Fruit fly (Drosophila melanogaster) whole organism, prepupa: ENCODE measurements around the gene CG13086.

Experiments used
- Blimp-1 ChIP-seq: fragments of 200-800 bp; sonication (Bioruptor generic); optimal IDR thresholded peaks from 3 replicates; lab custom pipeline; 2017; ENCODE audit warnings: missing biosample characterization, missing genetic modification characterization, mild to moderate bottlenecking, moderate library complexity, missing genetic modification reagents
- CG10631 ChIP-seq: fragments of 200-800 bp; sonication (Bioruptor generic); optimal IDR thresholded peaks from 2 replicates; lab custom pipeline; 2016; ENCODE audit warnings: missing biosample characterization, missing genetic modification characterization
- CG11762 ChIP-seq: fragments of 200-800 bp; sonication (Bioruptor generic); optimal IDR thresholded peaks from 3 replicates; lab custom pipeline; 2016; ENCODE audit warnings: missing biosample characterization, missing genetic modification characterization; ENCODE audit not compliant: insufficient read depth
- CG15336 ChIP-seq: fragments of 200-800 bp; sonication (Bioruptor generic); IDR thresholded peaks from 2 replicates; pipeline ENCODE4 v1.3.6; 2022; ENCODE audit warnings: missing biosample characterization, missing genetic modification characterization
- CG3032 ChIP-seq: fragments of 200-800 bp; optimal IDR thresholded peaks from 2 replicates; lab custom pipeline; 2019; ENCODE audit warnings: missing biosample characterization, mild to moderate bottlenecking, missing genetic modification characterization, moderate library complexity
- CG31627 ChIP-seq: fragments of 200-800 bp; sonication (Bioruptor generic); optimal IDR thresholded peaks from 3 replicates; lab custom pipeline; 2016; ENCODE audit warnings: missing biosample characterization, missing genetic modification characterization
- CG32006 ChIP-seq: fragments of 200-800 bp; sonication (Bioruptor generic); optimal IDR thresholded peaks from 3 replicates; lab custom pipeline; 2017; ENCODE audit warnings: missing biosample characterization, mild to moderate bottlenecking, missing genetic modification characterization
- CG34406 ChIP-seq: fragments of 200-800 bp; sonication (Bioruptor generic); optimal IDR thresholded peaks from 3 replicates; lab custom pipeline; 2016; ENCODE audit warnings: missing biosample characterization, missing genetic modification characterization
- CG3919 ChIP-seq: fragments of 200-800 bp; sonication (Bioruptor generic); optimal IDR thresholded peaks from 3 replicates; lab custom pipeline; 2016; ENCODE audit warnings: missing biosample characterization, missing genetic modification characterization
- CG4318 ChIP-seq: fragments of 200-800 bp; sonication (Bioruptor generic); optimal IDR thresholded peaks from 3 replicates; lab custom pipeline; 2017; ENCODE audit warnings: missing biosample characterization, mild to moderate bottlenecking, missing genetic modification characterization
- CG6163 ChIP-seq: fragments of 200-800 bp; sonication (Bioruptor generic); IDR thresholded peaks from 3 replicates; pipeline ENCODE4 v1.3.6; 2022; ENCODE audit warnings: missing biosample characterization, missing genetic modification characterization
- CG6276 ChIP-seq: fragments of 200-800 bp; sonication (Bioruptor generic); optimal IDR thresholded peaks from 2 replicates; lab custom pipeline; 2017; ENCODE audit warnings: missing biosample characterization, mild to moderate bottlenecking, missing genetic modification characterization
- CG6854 ChIP-seq: fragments of 200-800 bp; sonication (Bioruptor generic); optimal IDR thresholded peaks from 2 replicates; lab custom pipeline; 2017; ENCODE audit warnings: missing biosample characterization, mild to moderate bottlenecking, missing genetic modification characterization
- CG8319 ChIP-seq: fragments of 200-800 bp; sonication (Bioruptor generic); optimal IDR thresholded peaks from 3 replicates; lab custom pipeline; 2016; ENCODE audit warnings: missing biosample characterization, missing genetic modification characterization
- CG8632 ChIP-seq: fragments of 200-800 bp; sonication (Bioruptor generic); optimal IDR thresholded peaks from 3 replicates; lab custom pipeline; 2016; ENCODE audit warnings: missing biosample characterization, missing genetic modification characterization
- CG9139 ChIP-seq: fragments of 200-800 bp; sonication (Bioruptor generic); optimal IDR thresholded peaks from 3 replicates; lab custom pipeline; 2017; ENCODE audit warnings: missing biosample characterization, mild to moderate bottlenecking, missing genetic modification characterization
- Eip75B ChIP-seq: fragments of 200-800 bp; sonication (Bioruptor generic); optimal IDR thresholded peaks from 3 replicates; lab custom pipeline; 2016; ENCODE audit warnings: missing biosample characterization, missing genetic modification characterization
- Eip78C ChIP-seq: fragments of 200-800 bp; sonication (Bioruptor generic); peaks from one replicate; lab custom pipeline; 2016; ENCODE audit warnings: missing biosample characterization, missing genetic modification characterization
- Eip93F ChIP-seq: fragments of 200-800 bp; sonication (Bioruptor generic); optimal IDR thresholded peaks from 2 replicates; lab custom pipeline; 2016; ENCODE audit warnings: missing biosample characterization, mild to moderate bottlenecking, missing genetic modification characterization
- Hr39 ChIP-seq: fragments of 200-800 bp; sonication (Bioruptor generic); optimal IDR thresholded peaks from 2 replicates; lab custom pipeline; 2016; ENCODE audit warnings: missing biosample characterization, missing genetic modification characterization
- Lpt ChIP-seq: fragments of 200-800 bp; sonication (Bioruptor generic); optimal IDR thresholded peaks from 3 replicates; lab custom pipeline; 2016; ENCODE audit warnings: missing biosample characterization, missing genetic modification characterization
- Met ChIP-seq: fragments of 200-800 bp; sonication (Bioruptor generic); optimal IDR thresholded peaks from 3 replicates; lab custom pipeline; 2016; ENCODE audit warnings: missing biosample characterization, missing genetic modification characterization
- OdsH ChIP-seq: fragments of 200-800 bp; sonication (Bioruptor generic); optimal IDR thresholded peaks from 3 replicates; lab custom pipeline; 2016; ENCODE audit warnings: missing biosample characterization, missing genetic modification characterization
- Sox15 ChIP-seq: fragments of 200-800 bp; sonication (Bioruptor generic); optimal IDR thresholded peaks from 3 replicates; lab custom pipeline; 2016; ENCODE audit warnings: missing biosample characterization, missing genetic modification characterization
- achi ChIP-seq: fragments of 200-800 bp; sonication (Bioruptor generic); optimal IDR thresholded peaks from 3 replicates; lab custom pipeline; 2016; ENCODE audit warnings: missing biosample characterization, missing genetic modification characterization
- acj6 ChIP-seq: fragments of 200-800 bp; sonication (Bioruptor generic); optimal IDR thresholded peaks from 3 replicates; lab custom pipeline; 2016; ENCODE audit warnings: missing biosample characterization, missing genetic modification characterization
- cyc ChIP-seq: fragments of 200-800 bp; sonication (Bioruptor generic); optimal IDR thresholded peaks from 3 replicates; lab custom pipeline; 2016; ENCODE audit warnings: missing biosample characterization, missing genetic modification characterization
- dsx ChIP-seq: fragments of 200-800 bp; optimal IDR thresholded peaks from 3 replicates; lab custom pipeline; 2019; ENCODE audit warnings: missing biosample characterization, mild to moderate bottlenecking, missing genetic modification characterization, moderate library complexity; ENCODE audit not compliant: poor library complexity, severe bottlenecking
- eg ChIP-seq: fragments of 200-800 bp; sonication (Bioruptor generic); IDR thresholded peaks from 3 replicates; pipeline ENCODE4 v1.3.6; 2022; ENCODE audit warnings: missing biosample characterization, missing genetic modification characterization
- esn ChIP-seq: fragments of 200-800 bp; sonication (Bioruptor generic); optimal IDR thresholded peaks from 2 replicates; lab custom pipeline; 2016; ENCODE audit warnings: missing biosample characterization, mild to moderate bottlenecking, missing genetic modification characterization, moderate library complexity
- fd59A ChIP-seq: fragments of 200-800 bp; sonication (Bioruptor generic); optimal IDR thresholded peaks from 2 replicates; lab custom pipeline; 2017; ENCODE audit warnings: missing biosample characterization, mild to moderate bottlenecking, missing genetic modification characterization, missing genetic modification reagents
- fd85E ChIP-seq: fragments of 200-800 bp; sonication (Bioruptor generic); optimal IDR thresholded peaks from 3 replicates; lab custom pipeline; 2016; ENCODE audit warnings: missing biosample characterization, missing genetic modification characterization
- fkh ChIP-seq: fragments of 200-800 bp; sonication (Bioruptor generic); optimal IDR thresholded peaks from 3 replicates; lab custom pipeline; 2017; ENCODE audit warnings: missing biosample characterization, mild to moderate bottlenecking, missing genetic modification characterization, moderate library complexity
- net ChIP-seq: fragments of 200-800 bp; sonication (Bioruptor generic); optimal IDR thresholded peaks from 3 replicates; lab custom pipeline; 2016; ENCODE audit warnings: missing biosample characterization, missing genetic modification characterization
- spab ChIP-seq: fragments of 200-800 bp; sonication (Bioruptor generic); optimal IDR thresholded peaks from 2 replicates; lab custom pipeline; 2017; ENCODE audit warnings: missing biosample characterization, mild to moderate bottlenecking, missing genetic modification characterization, missing genetic modification reagents
- ss ChIP-seq, 2 experiments: fragments of 200-800 bp; sonication (Bioruptor generic); optimal IDR thresholded peaks; 2 replicates in 1 of 2; 3 replicates in 1 of 2; lab custom pipeline; 2017 to 2018; ENCODE audit warnings: mild to moderate bottlenecking in 2 of 2, missing biosample characterization in 2 of 2, missing genetic modification characterization in 2 of 2, moderate library complexity in 1 of 2
- svp ChIP-seq: fragments of 200-800 bp; sonication (Bioruptor generic); peaks from one replicate; lab custom pipeline; 2016; ENCODE audit warnings: missing biosample characterization, missing genetic modification characterization
- topi ChIP-seq: fragments of 200-800 bp; sonication (Bioruptor generic); optimal IDR thresholded peaks from 3 replicates; lab custom pipeline; 2016; ENCODE audit warnings: missing biosample characterization, missing genetic modification characterization

CG13086 gene

DNA sequence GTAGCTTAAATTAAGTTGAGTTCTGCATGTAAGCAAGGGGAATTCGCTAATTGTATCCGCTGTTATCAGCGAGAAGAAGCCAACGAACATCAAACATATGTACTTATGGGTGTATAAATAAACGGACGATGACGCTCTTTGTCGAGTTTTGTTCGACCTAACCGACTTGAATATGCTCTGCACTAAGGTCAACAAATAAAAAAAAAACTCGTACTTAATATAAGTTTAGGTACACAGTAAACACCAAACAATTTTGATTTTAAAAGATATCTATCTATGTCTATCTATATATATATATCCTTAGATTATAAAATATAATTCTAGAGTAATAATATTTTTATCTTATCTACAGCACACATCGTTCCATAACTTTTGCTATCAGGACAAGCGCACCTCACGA is 447 bp downstream of the CG13086 start (continued):
- TF ChIP-seq CG10631 (GFP tag; lab: Kevin White, UChicago) (peak; percentile 67), Lpt (no peak), svp (GFP tag; lab: Kevin White, UChicago) (peak; percentile 89), cyc (GFP tag; lab: Kevin White, UChicago) (peak; percentile 51), CG4318 (GFP tag; lab: Kevin White, UChicago) (peak; percentile 31), fd85E (GFP tag; lab: Kevin White, UChicago) (no peak), CG31627 (GFP tag; lab: Kevin White, UChicago) (peak; percentile 38), Hr39 (peak; percentile 46), achi (GFP tag; lab: Kevin White, UChicago) (peak; percentile 65), ss (GFP tag; optimal IDR thresholded peaks at IDR 0.05; lab: Kevin White, UChicago) (peak in 1 of 2 experiments; percentile 58), CG8319 (no peak), esn (GFP tag; lab: Kevin White, UChicago) (peak; percentile 62), CG6276 (GFP tag; lab: Kevin White, UChicago) (peak; percentile 27), Blimp-1 (GFP tag; lab: Kevin White, UChicago) (peak; percentile 0), fd59A (GFP tag; lab: Kevin White, UChicago) (peak; percentile 38), fkh (GFP tag; lab: Kevin White, UChicago) (peak; percentile 54), CG6854 (GFP tag; lab: Kevin White, UChicago) (peak; percentile 14), Eip75B (GFP tag; lab: Kevin White, UChicago) (peak; percentile 33), CG11762 (GFP tag; lab: Kevin White, UChicago) (peak; percentile 51), net (peak; percentile 47), acj6 (peak; percentile 70), CG6163 (GFP tag; lab: Robert Waterston, UW) (peak; percentile 73), CG3032 (tag; lab: Kevin White, UChicago) (peak; percentile 63), CG8632 (peak; percentile 71), CG34406 (GFP tag; lab: Kevin White, UChicago) (peak; percentile 69), dsx (peak; percentile 49), topi (GFP tag; lab: Kevin White, UChicago) (peak; percentile 55), eg (peak; percentile 55; the same call in 2 of the 3 replicates)

DNA sequence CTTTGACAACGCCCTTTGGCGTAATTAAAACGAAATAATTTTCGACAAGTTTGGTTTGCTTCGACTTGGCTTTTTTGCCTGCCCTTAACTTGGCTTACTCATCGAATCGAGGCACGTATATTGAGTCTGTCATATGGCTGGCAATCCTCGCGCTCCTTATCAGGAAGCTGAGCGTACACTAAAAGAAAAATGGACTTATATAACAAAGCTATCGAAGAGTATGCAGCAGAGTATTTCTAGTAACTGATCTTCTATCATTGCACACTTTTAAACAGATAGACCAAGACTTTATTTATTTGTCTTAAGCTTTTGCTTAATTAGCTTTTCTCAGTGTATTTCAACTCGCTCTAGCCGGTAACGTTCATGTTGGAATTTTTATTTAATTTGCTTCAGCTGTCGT is 2.1 kb downstream of the CG13086 start:
- TF ChIP-seq acj6 (no peak), svp (GFP tag; lab: Kevin White, UChicago) (peak; percentile 77), CG10631 (GFP tag; lab: Kevin White, UChicago) (peak; percentile 13), CG3919 (GFP tag; lab: Kevin White, UChicago) (peak; percentile 42), ss (GFP tag; optimal IDR thresholded peaks at IDR 0.05; lab: Kevin White, UChicago) (peak in 1 of 2 experiments; percentile 41), spab (GFP tag; lab: Kevin White, UChicago) (no peak), esn (GFP tag; lab: Kevin White, UChicago) (no peak), fd85E (GFP tag; lab: Kevin White, UChicago) (no peak), Met (GFP tag; lab: Kevin White, UChicago) (no peak), topi (GFP tag; lab: Kevin White, UChicago) (peak; percentile 28), cyc (GFP tag; lab: Kevin White, UChicago) (peak; percentile 17), Hr39 (peak; percentile 8), CG6276 (GFP tag; lab: Kevin White, UChicago) (no peak), Eip78C (GFP tag; lab: Kevin White, UChicago) (peak; percentile 58), CG6163 (GFP tag; lab: Robert Waterston, UW) (peak; percentile 46; the same call in 1 of the 3 replicates)

DNA sequence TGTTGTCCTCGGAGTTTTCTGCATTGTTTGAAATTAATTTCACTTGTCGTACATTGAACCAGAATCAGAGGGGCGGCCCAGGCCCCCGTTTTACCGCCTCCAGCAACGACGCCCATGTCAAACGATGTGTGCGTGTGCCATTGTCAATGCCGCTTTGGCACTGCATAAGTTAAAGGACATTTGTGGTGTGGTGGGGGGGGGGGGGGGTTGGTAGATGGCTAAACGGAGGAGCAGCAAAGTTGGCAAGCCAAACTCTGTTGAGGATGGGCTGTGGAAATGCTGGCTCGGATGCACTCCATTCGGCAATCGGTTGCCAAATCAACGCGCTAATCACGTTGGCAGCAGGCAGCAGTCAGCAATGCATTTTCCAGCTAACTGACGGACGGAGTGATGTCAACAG is 2.6 kb downstream of the CG13086 start:
- TF ChIP-seq CG15336 (GFP tag; lab: Robert Waterston, UW), result no peak
- no peak for TF ChIP-seq CG9139 (GFP tag; lab: Kevin White, UChicago)
- no peak for TF ChIP-seq Eip78C (GFP tag; lab: Kevin White, UChicago)
- TF ChIP-seq Eip93F (GFP tag; lab: Kevin White, UChicago), result no peak
- TF ChIP-seq CG6854 (GFP tag; lab: Kevin White, UChicago), result no peak
- no peak for TF ChIP-seq CG10631 (GFP tag; lab: Kevin White, UChicago)
- no peak for TF ChIP-seq OdsH (GFP tag; lab: Kevin White, UChicago)
- TF ChIP-seq CG34406 (GFP tag; lab: Kevin White, UChicago), result no peak
- no peak for TF ChIP-seq Sox15 (GFP tag; lab: Kevin White, UChicago)
- no peak for TF ChIP-seq CG32006 (GFP tag; lab: Kevin White, UChicago)
- no peak for TF ChIP-seq CG3032 (tag; lab: Kevin White, UChicago)
